Fruit fly (Drosophila melanogaster): ENCODE measurements around the gene Pi3K92E.
A peak's percentile ranks its signal among the peaks of the same experiment; 100 is the strongest.

The Pi3K92E gene

DNA sequence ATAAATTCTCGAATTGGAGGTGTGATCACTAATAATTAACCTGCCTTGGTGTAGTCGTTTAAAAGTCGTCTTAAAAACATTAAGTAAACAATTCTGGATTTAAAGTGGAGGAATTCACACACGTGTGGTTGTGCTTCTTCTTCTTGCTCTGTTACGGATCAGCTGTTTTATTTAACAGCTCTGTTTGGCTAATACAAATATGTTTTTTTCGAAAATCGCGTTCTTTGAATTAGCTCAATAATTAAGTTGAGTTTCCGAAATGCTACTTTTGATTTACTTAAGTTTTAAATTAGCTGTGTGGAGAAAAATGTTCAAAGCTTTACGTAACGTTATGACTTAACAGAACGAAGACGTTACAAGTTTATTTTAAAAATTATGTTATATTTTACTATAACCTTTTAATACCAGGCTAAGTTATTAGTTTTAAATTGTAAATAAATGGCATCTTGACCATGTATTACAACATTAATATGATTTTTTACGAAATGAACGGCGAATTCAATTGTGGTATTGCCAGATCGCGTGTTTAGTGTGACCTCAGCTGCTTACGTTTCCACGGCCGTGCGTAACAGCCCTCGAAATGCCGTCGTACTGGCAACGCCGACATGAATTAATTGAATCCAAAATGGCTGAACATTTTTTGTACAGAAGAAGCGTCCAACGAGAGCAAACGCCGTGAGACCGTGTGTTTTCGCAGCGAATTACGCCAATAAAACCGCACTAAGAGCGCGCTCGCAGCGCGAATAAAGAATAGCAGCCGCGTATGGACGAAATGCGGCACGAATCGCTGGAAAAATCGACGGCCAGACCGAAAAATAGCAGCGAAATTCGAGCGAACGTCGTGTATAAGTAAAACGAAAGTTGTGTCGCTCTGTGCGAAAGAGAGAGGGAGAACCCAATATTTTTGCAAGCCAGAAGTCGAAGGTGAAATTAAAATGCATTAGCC lies 41.7 kb downstream of the Pi3K92E start, which contains the start of the genes Pus1 and bon (continued):
- no peak for TF ChIP-seq Hr51 (GFP tag; optimal IDR thresholded peaks at IDR 0.05)
- no peak for TF ChIP-seq CG6654 (GFP tag; optimal IDR thresholded peaks at IDR 0.05)
- TF ChIP-seq CG15011 (GFP tag; optimal IDR thresholded peaks at IDR 0.05) = no peak
- TF ChIP-seq exex (tag; optimal IDR thresholded peaks at IDR 0.05) = peak; percentile 46
- TF ChIP-seq peb (GFP tag; IDR thresholded peaks at IDR 0.05) = no peak
- TF ChIP-seq amos (GFP tag; IDR thresholded peaks at IDR 0.05; ENCODE audit: partially characterized antibody) = peak; percentile 32; the same call in 1 of the 2 replicates
- TF ChIP-seq CG7271 (tag; optimal IDR thresholded peaks at IDR 0.05) = no peak
- no peak for TF ChIP-seq GATAe (GFP tag; conservative IDR thresholded peaks at IDR 0.05)
- no peak for TF ChIP-seq CG2129 (GFP tag; IDR thresholded peaks at IDR 0.05; ENCODE audit: partially characterized antibody)
- no peak for TF ChIP-seq tll (GFP tag; optimal IDR thresholded peaks at IDR 0.05)
- TF ChIP-seq bowl (GFP tag; IDR thresholded peaks at IDR 0.05) = no peak
- TF ChIP-seq CG4424 (GFP tag; optimal IDR thresholded peaks at IDR 0.05) = no peak
- no peak for TF ChIP-seq toy (GFP tag; IDR thresholded peaks at IDR 0.05)
- TF ChIP-seq B-H2 (GFP tag; optimal IDR thresholded peaks at IDR 0.05) = no peak
- peak; percentile 20; the same call in 1 of the 3 replicates for TF ChIP-seq CG34224 (GFP tag; IDR thresholded peaks at IDR 0.05; ENCODE audit: partially characterized antibody)
- TF ChIP-seq Vsx1 (GFP tag; optimal IDR thresholded peaks at IDR 0.05) = peak; percentile 51
- TF ChIP-seq Oli (tag; optimal IDR thresholded peaks at IDR 0.05) = no peak
- peak; percentile 100 for TF ChIP-seq CG9437 (GFP tag; optimal IDR thresholded peaks at IDR 0.05)
- TF ChIP-seq CG15601 (tag; optimal IDR thresholded peaks at IDR 0.05) = peak; percentile 14
- TF ChIP-seq CG13894 (tag; optimal IDR thresholded peaks at IDR 0.05) = no peak
- TF ChIP-seq Bteb2 (GFP tag; optimal IDR thresholded peaks at IDR 0.05) = no peak
- TF ChIP-seq CG30431 (GFP tag; optimal IDR thresholded peaks at IDR 0.05) = no peak
- TF ChIP-seq otp (GFP tag; IDR thresholded peaks at IDR 0.05) = peak; percentile 1; the same call in 1 of the 3 replicates
- no peak for TF ChIP-seq gem (tag; optimal IDR thresholded peaks at IDR 0.05)
- no peak for TF ChIP-seq bigmax (GFP tag; optimal IDR thresholded peaks at IDR 0.05)
- TF ChIP-seq emc (GFP tag; optimal IDR thresholded peaks at IDR 0.05) = no peak
- peak; percentile 64 for TF ChIP-seq CHES-1-like (GFP tag; optimal IDR thresholded peaks at IDR 0.05)
- TF ChIP-seq cas (GFP tag; IDR thresholded peaks at IDR 0.05) = no peak
- no peak for TF ChIP-seq CG4282 (GFP tag; optimal IDR thresholded peaks at IDR 0.05)
- TF ChIP-seq Max (GFP tag; optimal IDR thresholded peaks at IDR 0.05) = peak; percentile 38
- peak; percentile 42; the same call in 1 of the 2 replicates for TF ChIP-seq sisA (GFP tag; IDR thresholded peaks at IDR 0.05)
- no peak for TF ChIP-seq Nf-YB (GFP tag; optimal IDR thresholded peaks at IDR 0.05)
- TF ChIP-seq sens-2 (GFP tag; IDR thresholded peaks at IDR 0.05) = no peak
- TF ChIP-seq vnd (GFP tag; IDR thresholded peaks at IDR 0.05; ENCODE audit: partially characterized antibody) = no peak
- TF ChIP-seq CG12104 (GFP tag; optimal IDR thresholded peaks at IDR 0.05) = no peak
- no peak for TF ChIP-seq CG8089 (GFP tag; optimal IDR thresholded peaks at IDR 0.05)
- no peak for TF ChIP-seq CG31388 (GFP tag; optimal IDR thresholded peaks at IDR 0.05)
- TF ChIP-seq Dek (tag; optimal IDR thresholded peaks at IDR 0.05) = no peak
- no peak for TF ChIP-seq fd102C (GFP tag; optimal IDR thresholded peaks at IDR 0.05)
- TF ChIP-seq CG11723 (GFP tag; optimal IDR thresholded peaks at IDR 0.05) = no peak
- TF ChIP-seq chinmo (GFP tag; IDR thresholded peaks at IDR 0.05; ENCODE audit: partially characterized antibody) = no peak
- TF ChIP-seq CG12155 (GFP tag; optimal IDR thresholded peaks at IDR 0.05) = peak; percentile 52
- no peak for TF ChIP-seq CTCF (GFP tag; optimal IDR thresholded peaks at IDR 0.05)
- peak; percentile 5 for TF ChIP-seq CG15269 (tag; optimal IDR thresholded peaks at IDR 0.05)
- TF ChIP-seq vfl (GFP tag; optimal IDR thresholded peaks at IDR 0.05) = no peak
- TF ChIP-seq esg (GFP tag; conservative IDR thresholded peaks at IDR 0.05) = no peak
- TF ChIP-seq h (optimal IDR thresholded peaks at IDR 0.05) = no peak
- TF ChIP-seq Trl (optimal IDR thresholded peaks at IDR 0.05) = peak in 1 of 2 experiments; percentile 34
- TF ChIP-seq Trl (GFP tag; optimal IDR thresholded peaks at IDR 0.05) = no peak

All from whole organism, embryonic.